Worm (Caenorhabditis elegans) whole organism, L4 larva: Measurements from ENCODE around the gene hlh-27.

ENCODE experiments used
- F10B5.3 ChIP-seq: sonication (generic microtip); optimal IDR thresholded peaks from 2 replicates; lab custom pipeline; 2016; ENCODE audit warnings: mild to moderate bottlenecking, missing genetic modification characterization, missing compliant biosample characterization
- F26F4.8 ChIP-seq: fragments of 200-800 bp; sonication (Bioruptor generic); conservative IDR thresholded peaks from 2 replicates; pipeline ENCODE4 v1.3.6; 2022; ENCODE audit warnings: missing genetic modification characterization, missing compliant biosample characterization
- F49E8.2 ChIP-seq: sonication (generic microtip); optimal IDR thresholded peaks from 2 replicates; lab custom pipeline; 2016; ENCODE audit warnings: missing compliant biosample characterization, mild to moderate bottlenecking, missing genetic modification characterization, borderline replicate concordance
- R02D3.7 ChIP-seq: fragments of 150-350 bp; sonication (generic microtip); optimal IDR thresholded peaks from 3 replicates; lab custom pipeline; 2014; ENCODE audit warnings: missing biosample characterization, missing genetic modification characterization
- T20F7.1 ChIP-seq: fragments of 200-800 bp; sonication (Bioruptor generic); optimal IDR thresholded peaks from 2 replicates; lab custom pipeline; 2018; ENCODE audit warnings: mild to moderate bottlenecking, missing genetic modification characterization, missing compliant biosample characterization
- T26A8.4 ChIP-seq: fragments of 200-800 bp; sonication (Bioruptor generic); IDR thresholded peaks from 2 replicates; pipeline ENCODE4 v1.3.6; 2022; ENCODE audit warnings: missing genetic modification characterization, missing compliant biosample characterization
- Y105C5A.15 ChIP-seq: fragments of 200-800 bp; sonication (Bioruptor generic); IDR thresholded peaks from 2 replicates; pipeline ENCODE4 v1.3.6; 2022; ENCODE audit warnings: missing genetic modification characterization, missing compliant biosample characterization
- Y48G9A.11 ChIP-seq: fragments of 200-800 bp; sonication (Bioruptor generic); IDR thresholded peaks from 2 replicates; pipeline ENCODE4 v1.3.6; 2022; ENCODE audit warnings: missing genetic modification reagents, missing genetic modification characterization, missing compliant biosample characterization
- Y75B8A.6 ChIP-seq: fragments of 200-800 bp; sonication (Bioruptor generic); IDR thresholded peaks from 2 replicates; pipeline ENCODE4 v1.3.6; 2022; ENCODE audit warnings: missing genetic modification reagents, missing genetic modification characterization, missing compliant biosample characterization
- ZK337.2 ChIP-seq: fragments of 200-800 bp; sonication (Bioruptor generic); IDR thresholded peaks from 2 replicates; pipeline ENCODE4 v1.3.6; 2022; ENCODE audit warnings: missing genetic modification reagents, missing genetic modification characterization, missing compliant biosample characterization
- ZK546.5 ChIP-seq, 2 experiments: sonication (generic microtip); optimal IDR thresholded peaks; 2 replicates each; lab custom pipeline; 2017; ENCODE audit warnings: missing biosample characterization in 2 of 2, missing genetic modification characterization in 2 of 2
- aha-1 ChIP-seq: fragments of 150-350 bp; peaks from one replicate; lab custom pipeline; 2014; ENCODE audit warnings: missing biosample characterization, missing genetic modification characterization
- ama-1 ChIP-seq: fragments of 150-350 bp; optimal IDR thresholded peaks from 2 replicates; lab custom pipeline; 2014; ENCODE audit warnings: inconsistent platforms, mixed read lengths
- arid-1 ChIP-seq: fragments of 200-800 bp; sonication (Bioruptor generic); conservative IDR thresholded peaks from 2 replicates; pipeline ENCODE4 v1.3.6; 2022; ENCODE audit warnings: missing genetic modification reagents, missing genetic modification characterization, missing compliant biosample characterization
- ceh-20 ChIP-seq: fragments of 200-800 bp; sonication (Bioruptor generic); IDR thresholded peaks from 2 replicates; pipeline ENCODE4 v1.3.6; 2022; ENCODE audit warnings: missing genetic modification reagents, missing genetic modification characterization, missing compliant biosample characterization
- ceh-28 ChIP-seq: fragments of 150-350 bp; optimal IDR thresholded peaks from 2 replicates; lab custom pipeline; 2014; ENCODE audit warnings: missing biosample characterization, missing genetic modification reagents, missing genetic modification characterization
- ces-1 ChIP-seq: fragments of 150-350 bp; sonication (generic microtip); optimal IDR thresholded peaks from 4 replicates; lab custom pipeline; 2014; ENCODE audit warnings: missing biosample characterization, missing genetic modification reagents, missing genetic modification characterization
- ctbp-1 ChIP-seq: fragments of 200-800 bp; sonication (Bioruptor generic); IDR thresholded peaks from 2 replicates; pipeline ENCODE4 v1.3.6; 2022; ENCODE audit warnings: missing genetic modification reagents, missing genetic modification characterization, missing compliant biosample characterization
- daf-12 ChIP-seq: fragments of 150-350 bp; optimal IDR thresholded peaks from 2 replicates; lab custom pipeline; 2014; ENCODE audit warnings: missing biosample characterization, missing genetic modification reagents, missing genetic modification characterization
- daf-16 ChIP-seq, 3 experiments: sonication (generic microtip); optimal IDR thresholded peaks; 2 replicates each; lab custom pipeline; 2016 to 2017; ENCODE audit warnings: missing genetic modification characterization in 3 of 3, missing genetic modification reagents in 3 of 3, mild to moderate bottlenecking in 2 of 3, missing compliant biosample characterization in 2 of 3, missing biosample characterization in 1 of 3, moderate library complexity in 1 of 3
- daf-8 ChIP-seq: fragments of 200-800 bp; sonication (Bioruptor generic); IDR thresholded peaks from 2 replicates; pipeline ENCODE4 v1.3.6; 2022; ENCODE audit warnings: missing genetic modification characterization, missing compliant biosample characterization
- dmd-6 ChIP-seq: fragments of 200-800 bp; sonication (Bioruptor generic); IDR thresholded peaks from 2 replicates; pipeline ENCODE4 v1.3.6; 2022; ENCODE audit warnings: missing genetic modification reagents, missing genetic modification characterization, missing compliant biosample characterization
- dve-1 ChIP-seq: sonication (generic microtip); optimal IDR thresholded peaks from 2 replicates; lab custom pipeline; 2017; ENCODE audit warnings: antibody characterized with exemption, mild to moderate bottlenecking, missing genetic modification characterization, missing compliant biosample characterization; ENCODE audit not compliant: insufficient read depth
- hif-1 ChIP-seq, 2 experiments: sonication (generic microtip); optimal IDR thresholded peaks; 2 replicates each; lab custom pipeline; 2016 to 2017; ENCODE audit warnings: missing compliant biosample characterization in 2 of 2, missing genetic modification characterization in 2 of 2, missing genetic modification reagents in 2 of 2, missing genotype in 2 of 2, mild to moderate bottlenecking in 1 of 2
- hmg-1.1 ChIP-seq: fragments of 200-800 bp; sonication (Bioruptor generic); IDR thresholded peaks from 2 replicates; pipeline ENCODE4 v1.3.6; 2022; ENCODE audit warnings: missing genetic modification reagents, missing genetic modification characterization, missing compliant biosample characterization
- lin-1 ChIP-seq: fragments of 200-800 bp; sonication (Bioruptor generic); IDR thresholded peaks from 2 replicates; pipeline ENCODE4 v1.3.6; 2022; ENCODE audit warnings: missing genetic modification reagents, missing genetic modification characterization, missing compliant biosample characterization
- lin-13 ChIP-seq: fragments of 150-350 bp; optimal IDR thresholded peaks from 2 replicates; lab custom pipeline; 2014; ENCODE audit warnings: missing biosample characterization, missing genetic modification reagents, missing genetic modification characterization
- lin-38 ChIP-seq: fragments of 200-800 bp; sonication (Bioruptor generic); IDR thresholded peaks from 2 replicates; pipeline ENCODE4 v1.3.6; 2022; ENCODE audit warnings: missing genetic modification reagents, missing genetic modification characterization, missing compliant biosample characterization
- lsy-2 ChIP-seq, 2 experiments: fragments of 150-350 bp in 1 of 2; sonication (generic microtip) in 1 of 2; optimal IDR thresholded peaks; 2 replicates each; lab custom pipeline; 2014 to 2017; ENCODE audit warnings: missing biosample characterization in 2 of 2, missing genetic modification characterization in 2 of 2
- mdl-1 ChIP-seq, 2 experiments: fragments of 150-350 bp in 1 of 2; sonication (generic microtip) in 1 of 2; optimal IDR thresholded peaks; 2 replicates each; lab custom pipeline; 2014 to 2017; ENCODE audit warnings: missing biosample characterization in 2 of 2, missing genetic modification characterization in 2 of 2
- mdt-29 ChIP-seq: fragments of 200-800 bp; sonication (Bioruptor generic); IDR thresholded peaks from 2 replicates; pipeline ENCODE4 v1.3.6; 2022; ENCODE audit warnings: missing genetic modification reagents, missing genetic modification characterization, missing compliant biosample characterization
- mep-1 ChIP-seq: fragments of 150-350 bp; sonication (generic microtip); optimal IDR thresholded peaks from 3 replicates; lab custom pipeline; 2014; ENCODE audit warnings: missing biosample characterization, missing genetic modification characterization
- mxl-2 ChIP-seq: fragments of 200-800 bp; sonication (Bioruptor generic); conservative IDR thresholded peaks from 2 replicates; pipeline ENCODE4 v1.3.6; 2022; ENCODE audit warnings: missing genetic modification reagents, missing genetic modification characterization, missing compliant biosample characterization
- nhr-10 ChIP-seq: fragments of 150-350 bp; optimal IDR thresholded peaks from 2 replicates; lab custom pipeline; 2014; ENCODE audit warnings: missing biosample characterization, missing genetic modification characterization
- nhr-102 ChIP-seq: sonication (generic microtip); optimal IDR thresholded peaks from 2 replicates; lab custom pipeline; 2016; ENCODE audit warnings: mild to moderate bottlenecking, missing genetic modification characterization, moderate library complexity, missing compliant biosample characterization
- nhr-41 ChIP-seq: fragments of 200-800 bp; sonication (Bioruptor generic); IDR thresholded peaks from 2 replicates; pipeline ENCODE4 v1.3.6; 2022; ENCODE audit warnings: missing genetic modification reagents, missing genetic modification characterization, missing compliant biosample characterization
- nhr-48 ChIP-seq: sonication (generic microtip); optimal IDR thresholded peaks from 2 replicates; lab custom pipeline; 2016; ENCODE audit warnings: mild to moderate bottlenecking, missing genetic modification characterization, missing compliant biosample characterization
- nhr-77 ChIP-seq: fragments of 150-350 bp; optimal IDR thresholded peaks from 2 replicates; lab custom pipeline; 2014; ENCODE audit warnings: missing biosample characterization, missing genetic modification characterization
- pqm-1 ChIP-seq: sonication (generic microtip); optimal IDR thresholded peaks from 2 replicates; lab custom pipeline; 2017; ENCODE audit warnings: missing biosample characterization, missing genetic modification characterization
- sdz-12 ChIP-seq: fragments of 200-800 bp; sonication (Bioruptor generic); optimal IDR thresholded peaks from 2 replicates; lab custom pipeline; 2018; ENCODE audit warnings: mild to moderate bottlenecking, missing genetic modification characterization, missing compliant biosample characterization
- snpc-1.2 ChIP-seq: fragments of 200-800 bp; sonication (Bioruptor generic); IDR thresholded peaks from 2 replicates; pipeline ENCODE4 v1.3.6; 2022; ENCODE audit warnings: missing genetic modification reagents, missing genetic modification characterization, missing compliant biosample characterization
- spr-1 ChIP-seq: sonication (generic microtip); optimal IDR thresholded peaks from 2 replicates; lab custom pipeline; 2016; ENCODE audit warnings: mild to moderate bottlenecking, missing genetic modification characterization, missing compliant biosample characterization
- tra-1 ChIP-seq: fragments of 200-800 bp; sonication (Bioruptor generic); IDR thresholded peaks from 2 replicates; pipeline ENCODE4 v1.3.6; 2022; ENCODE audit warnings: missing genetic modification reagents, missing genetic modification characterization, missing compliant biosample characterization
- vab-7 ChIP-seq: fragments of 200-800 bp; sonication (Bioruptor generic); IDR thresholded peaks from 2 replicates; pipeline ENCODE4 v1.3.6; 2022; ENCODE audit warnings: missing genetic modification reagents, missing genetic modification characterization, missing compliant biosample characterization
- zfp-3 ChIP-seq: fragments of 200-800 bp; sonication (Bioruptor generic); conservative IDR thresholded peaks from 2 replicates; pipeline ENCODE4 v1.3.6; 2022; ENCODE audit warnings: missing genetic modification reagents, missing genetic modification characterization, missing compliant biosample characterization
- zip-2 ChIP-seq: fragments of 150-350 bp; optimal IDR thresholded peaks from 2 replicates; lab custom pipeline; 2014; ENCODE audit warnings: missing biosample characterization, missing genetic modification characterization

The hlh-27 gene

DNA sequence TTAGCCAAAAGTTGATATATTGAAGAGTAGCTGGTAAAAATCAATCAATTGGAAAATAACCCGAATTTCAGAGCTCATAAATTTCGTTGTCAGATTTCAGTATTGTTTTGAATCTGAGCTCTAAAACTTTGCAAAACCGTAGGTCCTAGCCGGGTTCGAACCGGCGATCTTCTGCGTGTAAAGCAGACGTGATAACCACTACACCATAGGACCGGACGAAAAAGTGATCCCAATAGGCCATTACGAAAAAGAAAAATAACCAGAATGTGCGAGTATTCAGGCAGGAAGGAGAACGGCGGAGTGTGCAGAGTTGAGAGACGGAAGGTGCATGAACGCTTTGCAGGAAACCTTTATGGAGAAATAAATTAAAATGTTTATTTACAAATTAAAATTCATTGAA is 37.0 kb upstream of the hlh-27 start (continued):
- TF ChIP-seq mdl-1 (tag; optimal IDR thresholded peaks at IDR 0.05; lab: Kevin White, UChicago): no peak
- TF ChIP-seq spr-1 (tag; lab: Kevin White, UChicago): peak; percentile 11
- no peak for TF ChIP-seq F26F4.8

DNA sequence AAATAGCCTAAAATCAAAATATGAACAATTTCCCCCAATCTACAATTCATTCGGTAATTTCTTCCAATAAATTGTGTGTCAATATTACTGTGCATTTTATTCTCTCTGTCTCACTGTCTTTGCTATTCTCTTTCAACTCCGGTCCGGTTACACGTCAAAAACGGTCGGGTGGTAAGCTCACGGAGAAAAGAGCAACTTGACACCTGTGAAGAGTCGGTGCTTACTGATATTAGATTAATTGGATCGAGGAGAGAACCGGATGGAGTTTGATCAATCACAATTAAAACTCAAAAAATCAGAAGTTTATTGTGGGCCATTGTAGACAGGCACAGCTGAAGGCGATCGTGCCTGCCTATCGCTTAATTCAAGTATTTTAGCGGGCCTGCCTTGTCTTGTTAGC is 34.9 kb upstream of the hlh-27 start:
- TF ChIP-seq dve-1 (peak; percentile 17), tra-1 (GFP tag; lab: Robert Waterston, UW) (peak; percentile 21; the same call in 1 of the 2 replicates), Y105C5A.15 (GFP tag; lab: Robert Waterston, UW) (0 out of 2 replicates have a peak, but pooled peaks have one; percentile 32), mdl-1 (tag; optimal IDR thresholded peaks at IDR 0.05; lab: Kevin White, UChicago) (no peak), dmd-6 (GFP tag; lab: Robert Waterston, UW) (peak; percentile 38), nhr-102 (tag; lab: Kevin White, UChicago) (peak; percentile 64), T26A8.4 (GFP tag; lab: Robert Waterston, UW) (peak; percentile 60; the same call in 1 of the 2 replicates), ces-1 (no peak), T20F7.1 (GFP tag; lab: Kevin White, UChicago) (peak; percentile 2), Y75B8A.6 (GFP tag; lab: Robert Waterston, UW) (0 out of 2 replicates have a peak, but pooled peaks have one; percentile 24), daf-12 (tag; lab: Kevin White, UChicago) (no peak), lsy-2 (tag; optimal IDR thresholded peaks at IDR 0.05; lab: Kevin White, UChicago) (peak in 1 of 2 experiments; percentile 30), lin-38 (GFP tag; lab: Robert Waterston, UW) (peak; percentile 28), hmg-1.1 (no peak), aha-1 (peak; percentile 56), nhr-41 (GFP tag; lab: Robert Waterston, UW) (no peak), daf-8 (no peak), vab-7 (GFP tag; lab: Robert Waterston, UW) (no peak), nhr-77 (tag; lab: Kevin White, UChicago) (no peak), ctbp-1 (0 out of 2 replicates have a peak, but pooled peaks have one; percentile 15), arid-1 (GFP tag; lab: Robert Waterston, UW) (no peak), ZK546.5 (tag; optimal IDR thresholded peaks at IDR 0.05; lab: Kevin White, UChicago) (no peak), daf-16 (GFP tag; optimal IDR thresholded peaks at IDR 0.05; lab: Kevin White, UChicago) (peak in 1 of 2 experiments; percentile 24), daf-16 (tag; optimal IDR thresholded peaks at IDR 0.05; lab: Kevin White, UChicago) (no peak), R02D3.7 (tag; lab: Kevin White, UChicago) (no peak), mdt-29 (0 out of 2 replicates have a peak, but pooled peaks have one; percentile 7), mep-1 (tag; lab: Kevin White, UChicago) (peak; percentile 42), zip-2 (tag; lab: Kevin White, UChicago) (peak; percentile 3), pqm-1 (no peak), zfp-3 (peak; percentile 83; the same call in 1 of the 2 replicates)

DNA sequence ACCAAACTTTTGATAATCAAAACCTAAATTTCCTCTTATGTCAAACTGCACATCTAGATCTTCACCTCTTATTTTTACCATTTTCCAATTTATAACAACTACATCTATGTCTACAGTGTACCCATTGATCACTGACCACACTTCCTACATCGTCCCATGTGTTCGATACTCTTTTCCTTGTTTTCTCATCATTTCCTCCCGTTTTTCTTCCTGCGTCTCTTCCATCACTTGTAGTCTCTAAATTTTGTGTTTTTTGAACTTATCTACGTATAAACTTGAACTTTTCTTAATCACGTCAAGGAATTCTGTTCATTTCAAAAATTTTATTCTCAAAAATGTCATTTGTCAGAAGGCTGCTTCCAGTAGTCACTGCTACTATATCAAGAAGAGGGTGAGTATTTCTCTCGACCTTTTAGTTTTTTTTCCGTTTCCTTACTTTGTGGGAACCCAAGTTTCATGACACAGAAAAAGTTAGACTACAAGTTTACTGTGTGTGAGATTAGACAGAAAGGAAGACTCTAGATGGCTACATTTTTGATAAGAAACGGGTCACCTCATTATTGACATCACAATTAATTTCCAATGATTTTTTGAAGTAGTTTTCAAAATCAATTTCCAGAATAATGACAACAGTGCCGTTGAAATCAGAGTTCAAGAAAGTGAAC is 32.2 kb upstream of the hlh-27 start:
- TF ChIP-seq lin-1 (GFP tag; lab: Robert Waterston, UW) (peak; percentile 32; the same call in 1 of the 2 replicates), lsy-2 (tag; optimal IDR thresholded peaks at IDR 0.05; lab: Kevin White, UChicago) (peak in 1 of 2 experiments; percentile 60), hif-1 (tag; optimal IDR thresholded peaks at IDR 0.05; lab: Kevin White, UChicago) (no peak), ceh-28 (tag; lab: Kevin White, UChicago) (no peak), mxl-2 (no peak), snpc-1.2 (no peak), ama-1 (no peak), sdz-12 (no peak), T20F7.1 (GFP tag; lab: Kevin White, UChicago) (peak; percentile 13), lin-13 (GFP tag; lab: Kevin White, UChicago) (peak; percentile 7), mdl-1 (tag; optimal IDR thresholded peaks at IDR 0.05; lab: Kevin White, UChicago) (peak in 1 of 2 experiments; percentile 46), nhr-48 (tag; lab: Kevin White, UChicago) (peak; percentile 58), nhr-10 (tag; lab: Kevin White, UChicago) (peak; percentile 87), ceh-20 (GFP tag; lab: Robert Waterston, UW) (peak; percentile 49; the same call in 1 of the 2 replicates), F49E8.2 (tag; lab: Kevin White, UChicago) (no peak), ZK337.2 (GFP tag; lab: Robert Waterston, UW) (no peak), Y48G9A.11 (GFP tag; lab: Robert Waterston, UW) (no peak), F10B5.3 (tag; lab: Kevin White, UChicago) (no peak), daf-16 (GFP tag; optimal IDR thresholded peaks at IDR 0.05; lab: Kevin White, UChicago) (peak in 1 of 2 experiments; percentile 0), daf-16 (tag; optimal IDR thresholded peaks at IDR 0.05; lab: Kevin White, UChicago) (peak; percentile 75), mep-1 (tag; lab: Kevin White, UChicago) (peak; percentile 57)
